Worm (Caenorhabditis elegans) whole organism, young adult: ENCODE measurements around the gene efl-1.
"Not testable (repeated sequence)": the region's sequence is repeated elsewhere in the genome, so short reads cannot be mapped to it uniquely, and the experiment has no call there.

Source experiments
- F10E7.11 ChIP-seq: sonication (generic microtip); optimal IDR thresholded peaks from 2 replicates; lab custom pipeline; 2017; ENCODE audit warnings: mild to moderate bottlenecking, missing genetic modification characterization, moderate library complexity, missing compliant biosample characterization
- F39B2.1 ChIP-seq: fragments of 200-800 bp; sonication (Bioruptor generic); IDR thresholded peaks from 2 replicates; pipeline ENCODE4 v1.3.6; 2022; ENCODE audit warnings: missing genetic modification reagents, missing genetic modification characterization, missing compliant biosample characterization
- F52B5.7 ChIP-seq: sonication (generic microtip); optimal IDR thresholded peaks from 2 replicates; lab custom pipeline; 2016; ENCODE audit warnings: mild to moderate bottlenecking, missing genetic modification characterization, missing compliant biosample characterization
- F57A8.1 ChIP-seq: fragments of 200-800 bp; sonication (Bioruptor generic); optimal IDR thresholded peaks from 2 replicates; lab custom pipeline; 2018; ENCODE audit warnings: mild to moderate bottlenecking, missing genetic modification characterization, moderate library complexity, missing compliant biosample characterization
- Y53F4B.3 ChIP-seq: fragments of 200-800 bp; sonication (Bioruptor generic); IDR thresholded peaks from 2 replicates; pipeline ENCODE4 v1.3.6; 2022; ENCODE audit warnings: missing genetic modification reagents, missing genetic modification characterization, missing compliant biosample characterization
- ZK185.1 ChIP-seq: sonication (generic microtip); optimal IDR thresholded peaks from 2 replicates; lab custom pipeline; 2016; ENCODE audit warnings: mild to moderate bottlenecking, missing genetic modification characterization, missing compliant biosample characterization; ENCODE audit not compliant: poor library complexity, severe bottlenecking
- aptf-3 ChIP-seq: fragments of 200-800 bp; sonication (Bioruptor generic); IDR thresholded peaks from 2 replicates; pipeline ENCODE4 v1.3.6; 2022; ENCODE audit warnings: missing genetic modification characterization, missing compliant biosample characterization
- attf-6 ChIP-seq: fragments of 200-800 bp; sonication (Bioruptor generic); IDR thresholded peaks from 2 replicates; pipeline ENCODE4 v1.3.6; 2022; ENCODE audit warnings: missing genetic modification reagents, missing genetic modification characterization, missing compliant biosample characterization
- bed-1 ChIP-seq: fragments of 200-800 bp; sonication (Bioruptor generic); IDR thresholded peaks from 2 replicates; pipeline ENCODE4 v1.3.6; 2022; ENCODE audit warnings: missing genetic modification reagents, missing genetic modification characterization, missing compliant biosample characterization
- ceh-91 ChIP-seq: fragments of 200-800 bp; sonication (Bioruptor generic); IDR thresholded peaks from 2 replicates; pipeline ENCODE4 v1.3.6; 2022; ENCODE audit warnings: missing genetic modification reagents, missing genetic modification characterization, missing compliant biosample characterization
- egl-18 ChIP-seq: fragments of 200-800 bp; sonication (Bioruptor generic); IDR thresholded peaks from 2 replicates; pipeline ENCODE4 v1.3.6; 2022; ENCODE audit warnings: missing genetic modification reagents, missing genetic modification characterization, missing compliant biosample characterization
- ekl-4 ChIP-seq: fragments of 200-800 bp; sonication (Bioruptor generic); IDR thresholded peaks from 2 replicates; pipeline ENCODE4 v1.3.6; 2022; ENCODE audit warnings: missing genetic modification reagents, missing genetic modification characterization, missing compliant biosample characterization
- fkh-3 ChIP-seq: sonication (generic microtip); optimal IDR thresholded peaks from 2 replicates; lab custom pipeline; 2016; ENCODE audit warnings: mild to moderate bottlenecking, missing genetic modification characterization, missing compliant biosample characterization
- let-607 ChIP-seq, 2 experiments: fragments of 200-800 bp in 1 of 2; sonication (Bioruptor generic) in 1 of 2; sonication (generic microtip) in 1 of 2; optimal IDR thresholded peaks; 2 replicates each; lab custom pipeline; 2016 to 2018; ENCODE audit warnings: mild to moderate bottlenecking in 2 of 2, missing compliant biosample characterization in 2 of 2, missing genetic modification characterization in 2 of 2, moderate library complexity in 2 of 2, missing genotype in 1 of 2
- lin-26 ChIP-seq: fragments of 200-800 bp; sonication (Bioruptor generic); IDR thresholded peaks from 2 replicates; pipeline ENCODE4 v1.3.6; 2022; ENCODE audit warnings: missing genetic modification reagents, missing genetic modification characterization, missing compliant biosample characterization
- lin-40 ChIP-seq: sonication (generic microtip); optimal IDR thresholded peaks from 2 replicates; lab custom pipeline; 2016; ENCODE audit warnings: missing genetic modification characterization, mild to moderate bottlenecking, missing compliant biosample characterization, missing genotype, missing genetic modification reagents
- lin-54 ChIP-seq: fragments of 200-800 bp; sonication (Bioruptor generic); optimal IDR thresholded peaks from 2 replicates; lab custom pipeline; 2018; ENCODE audit warnings: mild to moderate bottlenecking, missing genetic modification characterization, missing compliant biosample characterization
- lir-1 ChIP-seq: fragments of 200-800 bp; sonication (Bioruptor generic); conservative IDR thresholded peaks from 2 replicates; pipeline ENCODE4 v1.3.6; 2022; ENCODE audit warnings: missing genetic modification reagents, missing genetic modification characterization, missing compliant biosample characterization
- madf-3 ChIP-seq: fragments of 200-800 bp; sonication (Bioruptor generic); IDR thresholded peaks from 2 replicates; pipeline ENCODE4 v1.3.6; 2022; ENCODE audit warnings: missing genetic modification reagents, missing genetic modification characterization, missing compliant biosample characterization
- mes-4 ChIP-seq: sonication (generic microtip); optimal IDR thresholded peaks from 2 replicates; lab custom pipeline; 2016; ENCODE audit warnings: missing genotype, missing genetic modification characterization, missing compliant biosample characterization
- nfya-2 ChIP-seq: fragments of 200-800 bp; sonication (Bioruptor generic); IDR thresholded peaks from 2 replicates; pipeline ENCODE4 v1.3.6; 2022; ENCODE audit warnings: missing genetic modification reagents, missing genetic modification characterization, missing compliant biosample characterization
- nfyb-1 ChIP-seq: fragments of 200-800 bp; sonication (Bioruptor generic); IDR thresholded peaks from 2 replicates; pipeline ENCODE4 v1.3.6; 2022; ENCODE audit warnings: missing genetic modification reagents, missing genetic modification characterization, missing compliant biosample characterization
- nhr-27 ChIP-seq: fragments of 200-800 bp; sonication (Bioruptor generic); optimal IDR thresholded peaks from 2 replicates; lab custom pipeline; 2018; ENCODE audit warnings: mild to moderate bottlenecking, missing genetic modification characterization, moderate library complexity, missing compliant biosample characterization
- rec-8 ChIP-seq, 2 experiments: sonication (generic microtip); optimal IDR thresholded peaks; 2 replicates each; lab custom pipeline; 2016; ENCODE audit warnings: mild to moderate bottlenecking in 2 of 2, missing genetic modification characterization in 2 of 2, missing genetic modification reagents in 2 of 2, missing genotype in 2 of 2, missing biosample characterization in 1 of 2, missing compliant biosample characterization in 1 of 2, moderate library complexity in 1 of 2
- repo-1 ChIP-seq: sonication (generic microtip); optimal IDR thresholded peaks from 2 replicates; lab custom pipeline; 2017; ENCODE audit warnings: mild to moderate bottlenecking, missing genetic modification characterization, missing compliant biosample characterization
- sea-2 ChIP-seq: fragments of 200-800 bp; sonication (Bioruptor generic); IDR thresholded peaks from 2 replicates; pipeline ENCODE4 v1.3.6; 2022; ENCODE audit warnings: missing genetic modification characterization, missing compliant biosample characterization
- snpc-4 ChIP-seq, 5 experiments: fragments of 150-350 bp in 1 of 5; sonication (generic microtip) in 4 of 5; optimal IDR thresholded peaks; 2 replicates each; lab custom pipeline; 2014 to 2018; ENCODE audit warnings: missing genetic modification characterization in 5 of 5, missing biosample characterization in 3 of 5, antibody characterized with exemption in 2 of 5, mild to moderate bottlenecking in 2 of 5, missing compliant biosample characterization in 2 of 5, missing genotype in 2 of 5, moderate library complexity in 2 of 5, missing genetic modification reagents in 1 of 5
- tbp1 ChIP-seq: fragments of 200-800 bp; sonication (Bioruptor generic); optimal IDR thresholded peaks from 2 replicates; lab custom pipeline; 2018; ENCODE audit warnings: mild to moderate bottlenecking, missing genetic modification characterization, missing compliant biosample characterization
- xnd-1 ChIP-seq: sonication (generic microtip); optimal IDR thresholded peaks from 2 replicates; lab custom pipeline; 2016; ENCODE audit warnings: missing genotype, missing genetic modification reagents, missing genetic modification characterization, missing compliant biosample characterization
- ztf-28 ChIP-seq: fragments of 200-800 bp; sonication (Bioruptor generic); IDR thresholded peaks from 2 replicates; pipeline ENCODE4 v1.3.6; 2022; ENCODE audit warnings: missing genetic modification reagents, missing genetic modification characterization, missing compliant biosample characterization
- ztf-6 ChIP-seq: fragments of 200-800 bp; sonication (Bioruptor generic); IDR thresholded peaks from 2 replicates; pipeline ENCODE4 v1.3.6; 2022; ENCODE audit warnings: missing genetic modification reagents, missing genetic modification characterization, missing compliant biosample characterization

The efl-1 gene

ce11 chrV:16950036-16950435 is 15.4 kb downstream of the efl-1 start (continued):
- TF ChIP-seq snpc-4 (GFP tag; optimal IDR thresholded peaks at IDR 0.05; lab: Kevin White, UChicago): no peak
- TF ChIP-seq snpc-4 (tag; optimal IDR thresholded peaks at IDR 0.05; lab: Kevin White, UChicago): peak in 1 of 4 experiments; percentile 40
- no peak for TF ChIP-seq rec-8 (tag; optimal IDR thresholded peaks at IDR 0.05; lab: Kevin White, UChicago)
- 0 out of 2 replicates have a peak, but pooled peaks have one; percentile 42 for TF ChIP-seq madf-3 (GFP tag; lab: Robert Waterston, UW)
- no peak for TF ChIP-seq Y53F4B.3 (GFP tag; lab: Robert Waterston, UW)
- TF ChIP-seq tbp1 (GFP tag; lab: Kevin White, UChicago): no peak

DNA sequence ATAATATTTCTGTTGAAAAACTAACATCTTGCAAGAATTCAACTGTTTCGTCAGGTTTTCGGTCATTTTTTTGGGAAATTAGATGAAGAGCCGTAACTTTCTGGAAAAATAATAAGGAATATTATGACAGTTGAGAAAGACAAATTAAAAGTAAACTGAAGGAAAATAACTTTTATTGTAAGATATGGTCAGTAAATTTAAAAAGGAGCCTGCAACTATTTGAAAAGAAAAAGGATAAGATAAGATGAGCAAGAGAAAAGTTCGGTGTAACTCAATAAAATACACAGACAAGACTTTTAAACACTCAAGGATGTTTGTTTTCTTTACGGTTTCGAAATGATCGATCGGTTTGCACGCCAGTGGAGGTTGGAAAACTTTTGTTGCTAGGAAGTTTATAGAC is 15.9 kb downstream of the efl-1 start, which contains the start of gene fbxa-111:
Gene fbxa-111 (minus strand): TSS at position 101 of the 400 bp plus-strand sequence.
- not testable (repeated sequence) for TF ChIP-seq nhr-27 (tag; lab: Kevin White, UChicago); lin-54 (GFP tag; lab: Kevin White, UChicago); aptf-3 (GFP tag; lab: Robert Waterston, UW)

- not testable (repeated sequence) for TF ChIP-seq repo-1; ztf-28; ZK185.1 (tag; lab: Kevin White, UChicago)
Observed at ce11 chrV:16948011-16948410, 17.5 kb downstream of the efl-1 start, which contains the start of gene fbxa-112. Gene fbxa-112, minus strand, starts transcription at chrV:16948111.

- TF ChIP-seq mes-4, fkh-3, lin-40 (tag; lab: Kevin White, UChicago): not testable (repeated sequence)
Observed at ce11 chrV:16938731-16939130, 26.7 kb downstream of the efl-1 start, which contains the start of gene fbxa-148. Gene fbxa-148, plus strand, starts transcription at chrV:16939031.

ce11 chrV:16927345-16927744 is 38.1 kb downstream of the efl-1 start, which contains the start of gene Y102A5C.36:
Gene Y102A5C.36, minus strand, starts transcription at chrV:16927445.
- TF ChIP-seq lir-1 (GFP tag; lab: Robert Waterston, UW): no peak
- no peak for TF ChIP-seq F39B2.1 (GFP tag; lab: Robert Waterston, UW)
- no peak for TF ChIP-seq nfya-2
- TF ChIP-seq bed-1 (GFP tag; lab: Robert Waterston, UW): no peak
- no peak for TF ChIP-seq lin-26 (GFP tag; lab: Robert Waterston, UW)
- TF ChIP-seq repo-1: no peak
- TF ChIP-seq F10E7.11 (tag; lab: Kevin White, UChicago): no peak
- TF ChIP-seq attf-6 (GFP tag; lab: Robert Waterston, UW): no peak
- TF ChIP-seq F57A8.1 (GFP tag; lab: Kevin White, UChicago): no peak
- no peak for TF ChIP-seq ekl-4 (GFP tag; lab: Robert Waterston, UW)
- no peak for TF ChIP-seq sea-2 (GFP tag; lab: Robert Waterston, UW)
- TF ChIP-seq ceh-91 (GFP tag; lab: Robert Waterston, UW): no peak

DNA sequence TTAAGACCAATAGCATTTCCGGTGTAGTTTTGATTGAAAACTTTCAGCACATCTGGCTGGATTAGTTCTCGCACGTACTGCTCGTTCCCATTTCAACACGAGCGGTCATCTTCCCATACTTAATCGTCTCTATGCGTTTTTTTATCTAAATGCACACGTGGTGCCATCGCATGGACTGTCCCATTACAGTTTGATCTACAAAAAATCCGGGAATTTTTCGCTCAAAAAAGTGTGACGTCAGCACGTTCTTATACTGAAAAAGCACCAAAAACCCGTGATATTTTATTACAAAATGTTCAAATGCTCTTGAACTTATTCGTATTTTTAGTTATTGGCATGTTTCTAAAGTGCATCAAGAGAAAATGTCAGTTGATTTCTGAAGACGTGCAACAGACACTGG is 43.5 kb downstream of the efl-1 start, which contains the start of gene Y102A5C.4:
Gene Y102A5C.4 (plus strand): TSS at position 301 of the 400 bp plus-strand sequence.
- TF ChIP-seq egl-18 (GFP tag; lab: Robert Waterston, UW) (no peak), nhr-27 (tag; lab: Kevin White, UChicago) (no peak), xnd-1 (tag; lab: Kevin White, UChicago) (no peak), F52B5.7 (no peak), ztf-28 (no peak), let-607 (tag; optimal IDR thresholded peaks at IDR 0.05; lab: Kevin White, UChicago) (no peak), ztf-6 (no peak), lin-40 (tag; lab: Kevin White, UChicago) (no peak), nfyb-1 (no peak)
